Fruit fly (Drosophila melanogaster) whole organism, prepupa: ENCODE data around the gene ais.

Experiments used
- CG15336 ChIP-seq: fragments of 200-800 bp; sonication (Bioruptor generic); IDR thresholded peaks from 2 replicates; pipeline ENCODE4 v1.3.6; 2022; ENCODE audit warnings: missing biosample characterization, missing genetic modification characterization
- CG31627 ChIP-seq: fragments of 200-800 bp; sonication (Bioruptor generic); optimal IDR thresholded peaks from 3 replicates; lab custom pipeline; 2016; ENCODE audit warnings: missing biosample characterization, missing genetic modification characterization
- CG34406 ChIP-seq: fragments of 200-800 bp; sonication (Bioruptor generic); optimal IDR thresholded peaks from 3 replicates; lab custom pipeline; 2016; ENCODE audit warnings: missing biosample characterization, missing genetic modification characterization
- CG9139 ChIP-seq: fragments of 200-800 bp; sonication (Bioruptor generic); optimal IDR thresholded peaks from 3 replicates; lab custom pipeline; 2017; ENCODE audit warnings: missing biosample characterization, mild to moderate bottlenecking, missing genetic modification characterization
- Hr38 ChIP-seq: sonication (Bioruptor generic); optimal IDR thresholded peaks from 2 replicates; lab custom pipeline; 2016; ENCODE audit warnings: missing biosample characterization, missing genetic modification characterization
- Hr4 ChIP-seq: fragments of 200-800 bp; sonication (Bioruptor generic); optimal IDR thresholded peaks from 3 replicates; lab custom pipeline; 2016; ENCODE audit warnings: missing biosample characterization, missing genetic modification characterization
- Lpt ChIP-seq: fragments of 200-800 bp; sonication (Bioruptor generic); optimal IDR thresholded peaks from 3 replicates; lab custom pipeline; 2016; ENCODE audit warnings: missing biosample characterization, missing genetic modification characterization
- Sox15 ChIP-seq: fragments of 200-800 bp; sonication (Bioruptor generic); optimal IDR thresholded peaks from 3 replicates; lab custom pipeline; 2016; ENCODE audit warnings: missing biosample characterization, missing genetic modification characterization

DNA sequence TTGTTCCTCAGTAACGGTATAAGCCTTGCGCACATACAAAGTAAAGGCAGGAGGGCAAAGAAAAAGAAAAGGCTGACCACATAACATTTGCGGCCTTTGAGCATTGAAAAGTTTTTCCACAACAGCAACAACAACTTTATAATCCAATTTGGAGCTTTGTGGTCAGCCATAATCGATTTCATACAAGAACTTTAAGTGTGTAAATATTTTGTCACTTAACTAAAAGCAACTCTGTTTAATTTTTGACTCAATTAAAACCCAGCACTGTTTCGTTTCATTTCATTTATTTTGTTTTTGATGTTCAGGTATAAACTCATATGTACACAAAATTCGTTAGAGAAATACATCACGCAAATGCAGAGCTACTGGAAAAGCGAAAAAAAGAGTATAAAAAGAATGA, 7.0 kb downstream of the ais start, which contains the start of gene CG42816:
- no peak for TF ChIP-seq Lpt (GFP tag; lab: Kevin White, UChicago)
- no peak for TF ChIP-seq CG15336 (GFP tag; lab: Robert Waterston, UW)
- TF ChIP-seq CG34406 (GFP tag; lab: Kevin White, UChicago): no peak
- TF ChIP-seq CG31627 (GFP tag; lab: Kevin White, UChicago): no peak
- TF ChIP-seq Sox15 (GFP tag; lab: Kevin White, UChicago): no peak
- TF ChIP-seq CG9139 (GFP tag; lab: Kevin White, UChicago): no peak
- no peak for TF ChIP-seq Hr4 (GFP tag; lab: Kevin White, UChicago)
- no peak for TF ChIP-seq Hr38 (GFP tag; lab: Kevin White, UChicago)
